Fruit fly (Drosophila melanogaster): Measurements from ENCODE around the gene ClC-c.

ClC-c gene

DNA sequence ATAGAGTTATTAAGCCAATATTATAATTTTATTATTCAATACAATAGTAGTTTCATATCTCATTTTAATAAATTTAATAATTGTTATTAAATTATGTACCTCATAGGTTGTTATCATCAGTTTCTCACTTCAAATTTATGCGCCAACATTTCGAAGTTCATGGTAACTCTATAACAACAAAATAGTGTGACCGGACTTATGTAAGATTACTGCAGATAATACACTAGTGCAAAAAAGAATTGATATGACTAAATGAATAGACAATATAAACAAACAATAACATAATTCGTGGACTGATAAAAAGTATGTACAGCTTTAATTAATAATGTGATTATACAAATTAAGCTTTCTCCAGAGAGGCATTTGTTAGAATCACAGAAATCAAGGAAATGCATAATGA is 31.5 kb downstream of the ClC-c start, which contains the start of gene Strump:
Gene Strump, plus strand, starts transcription at position 212 of the 400 bp plus-strand sequence.
- TF ChIP-seq br (GFP tag; optimal IDR thresholded peaks at IDR 0.05) (no peak), ey (GFP tag; optimal IDR thresholded peaks at IDR 0.05) (no peak), CG9705 (GFP tag; optimal IDR thresholded peaks at IDR 0.05) (no peak), Hnf4 (GFP tag; optimal IDR thresholded peaks at IDR 0.05) (no peak), N (GFP tag; optimal IDR thresholded peaks at IDR 0.05) (no peak), pan (optimal IDR thresholded peaks at IDR 0.05) (no peak), tai (GFP tag; optimal IDR thresholded peaks at IDR 0.05) (no peak), sv (GFP tag; optimal IDR thresholded peaks at IDR 0.05) (no peak), dmrt93B (GFP tag; optimal IDR thresholded peaks at IDR 0.05) (no peak), Jra (GFP tag; optimal IDR thresholded peaks at IDR 0.05) (no peak), dl (GFP tag; optimal IDR thresholded peaks at IDR 0.05; ENCODE audit: insufficient read depth in 1 of 2, partially characterized antibody in 2 of 2) (no peak), brk (GFP tag; optimal IDR thresholded peaks at IDR 0.05) (no peak)

DNA sequence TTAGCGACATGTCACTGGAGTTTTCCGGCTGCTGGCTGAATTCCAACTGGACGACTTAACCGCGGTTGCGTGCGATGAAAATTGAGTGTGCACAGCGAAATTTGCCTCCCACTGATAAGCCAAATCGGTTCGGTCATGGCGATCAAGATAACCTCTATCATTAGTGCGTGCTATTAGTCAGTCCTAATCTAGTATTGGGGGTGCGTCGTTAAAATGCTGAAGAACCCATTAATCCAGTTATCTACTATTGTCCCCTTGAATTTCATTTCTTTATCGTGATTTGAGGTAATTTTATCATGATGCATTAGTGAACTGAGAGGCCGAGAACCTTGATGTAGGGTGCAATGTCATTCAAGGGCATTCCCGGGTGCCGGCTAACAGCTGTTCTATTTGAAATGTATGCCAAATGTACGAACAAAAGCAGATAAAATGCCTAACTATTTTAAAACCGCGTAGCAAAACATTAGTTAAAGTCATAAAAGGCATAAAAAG is 38.3 kb downstream of the ClC-c start, which contains the start of gene Pgm1:
Gene Pgm1, minus strand, starts transcription at position 51 of the 492 bp plus-strand sequence.
- TF ChIP-seq lola (GFP tag; optimal IDR thresholded peaks at IDR 0.05) (no peak), sage (GFP tag; optimal IDR thresholded peaks at IDR 0.05) (no peak), HLH106 (tag; optimal IDR thresholded peaks at IDR 0.05) (peak; percentile 88), fru (GFP tag; optimal IDR thresholded peaks at IDR 0.05) (peak; percentile 92), Sp1 (GFP tag; optimal IDR thresholded peaks at IDR 0.05) (peak; percentile 90), dsf (GFP tag; optimal IDR thresholded peaks at IDR 0.05; ENCODE audit: borderline replicate concordance) (no peak), Vsx2 (GFP tag; optimal IDR thresholded peaks at IDR 0.05; ENCODE audit: partially characterized antibody) (no peak), tai (GFP tag; optimal IDR thresholded peaks at IDR 0.05) (no peak), dl (GFP tag; optimal IDR thresholded peaks at IDR 0.05; ENCODE audit: insufficient read depth in 1 of 2, partially characterized antibody in 2 of 2) (no peak), foxo (GFP tag; optimal IDR thresholded peaks at IDR 0.05) (peak; percentile 55 to 94), ey (GFP tag; optimal IDR thresholded peaks at IDR 0.05) (peak; percentile 93), usp (GFP tag; optimal IDR thresholded peaks at IDR 0.05) (no peak), br (GFP tag; optimal IDR thresholded peaks at IDR 0.05) (peak; percentile 94), Myc (optimal IDR thresholded peaks at IDR 0.05) (peak; percentile 85), woc (GFP tag; optimal IDR thresholded peaks at IDR 0.05) (peak; percentile 96), CG32264 (GFP tag; optimal IDR thresholded peaks at IDR 0.05) (peak; percentile 84), Hr83 (GFP tag; optimal IDR thresholded peaks at IDR 0.05; ENCODE audit: poor library complexity, severe bottlenecking) (peak; percentile 38), psq (GFP tag; optimal IDR thresholded peaks at IDR 0.05) (peak; percentile 79), Abd-B (GFP tag; optimal IDR thresholded peaks at IDR 0.05) (no peak), pan (optimal IDR thresholded peaks at IDR 0.05) (no peak), CrebA (GFP tag; optimal IDR thresholded peaks at IDR 0.05; ENCODE audit: borderline replicate concordance) (no peak), Dif (GFP tag; optimal IDR thresholded peaks at IDR 0.05; ENCODE audit: partially characterized antibody) (no peak), sv (GFP tag; optimal IDR thresholded peaks at IDR 0.05) (peak; percentile 79), Jra (GFP tag; optimal IDR thresholded peaks at IDR 0.05) (peak; percentile 82), Hnf4 (GFP tag; optimal IDR thresholded peaks at IDR 0.05) (peak; percentile 84), GATAd (GFP tag; optimal IDR thresholded peaks at IDR 0.05) (no peak), Hr78 (GFP tag; optimal IDR thresholded peaks at IDR 0.05) (no peak), OdsH (GFP tag; optimal IDR thresholded peaks at IDR 0.05) (peak; percentile 93), brk (GFP tag; optimal IDR thresholded peaks at IDR 0.05) (no peak), jim (GFP tag; optimal IDR thresholded peaks at IDR 0.05) (no peak), Mio (GFP tag; optimal IDR thresholded peaks at IDR 0.05) (peak; percentile 43), Dfd (GFP tag; optimal IDR thresholded peaks at IDR 0.05) (no peak), h (GFP tag; optimal IDR thresholded peaks at IDR 0.05) (peak; percentile 94), Rel (GFP tag; optimal IDR thresholded peaks at IDR 0.05) (peak; percentile 50), Rel (tag; optimal IDR thresholded peaks at IDR 0.05) (peak; percentile 77), rgr (GFP tag; optimal IDR thresholded peaks at IDR 0.05) (peak; percentile 94), CG9705 (GFP tag; optimal IDR thresholded peaks at IDR 0.05) (peak; percentile 76), N (GFP tag; optimal IDR thresholded peaks at IDR 0.05) (no peak), dmrt93B (GFP tag; optimal IDR thresholded peaks at IDR 0.05) (no peak)
